Worm (Caenorhabditis elegans) whole organism, L2 larva: ENCODE results near the gene sams-1.
"Not testable (repeated sequence)": the region's sequence is repeated elsewhere in the genome, so short reads cannot be mapped to it uniquely, and the experiment has no call there.

Experiments used
- R02D3.7 ChIP-seq: fragments of 150-350 bp; optimal IDR thresholded peaks from 2 replicates; lab custom pipeline; 2014; ENCODE audit warnings: missing biosample characterization, missing genetic modification characterization
- Y55F3AM.14 ChIP-seq: fragments of 200-800 bp; sonication (Bioruptor generic); optimal IDR thresholded peaks from 2 replicates; lab custom pipeline; 2018; ENCODE audit warnings: mild to moderate bottlenecking, missing genetic modification characterization, missing compliant biosample characterization
- aly-2 ChIP-seq: fragments of 150-350 bp; optimal IDR thresholded peaks from 2 replicates; lab custom pipeline; 2014; ENCODE audit warnings: missing biosample characterization, missing genetic modification characterization
- ama-1 ChIP-seq: fragments of 150-350 bp; optimal IDR thresholded peaks from 2 replicates; lab custom pipeline; 2018; ENCODE audit warnings: inconsistent platforms
- blmp-1 ChIP-seq: sonication (generic microtip); optimal IDR thresholded peaks from 2 replicates; lab custom pipeline; 2017; ENCODE audit warnings: missing genetic modification characterization, mild to moderate bottlenecking, missing compliant biosample characterization, antibody characterized with exemption, moderate library complexity; ENCODE audit not compliant: insufficient read depth
- ceh-16 ChIP-seq: fragments of 150-350 bp; optimal IDR thresholded peaks from 2 replicates; lab custom pipeline; 2014; ENCODE audit warnings: missing biosample characterization, missing genetic modification characterization
- ceh-82 ChIP-seq: fragments of 150-350 bp; optimal IDR thresholded peaks from 2 replicates; lab custom pipeline; 2014; ENCODE audit warnings: missing biosample characterization, missing genetic modification characterization
- crh-2 ChIP-seq: sonication (generic microtip); optimal IDR thresholded peaks from 2 replicates; lab custom pipeline; 2017; ENCODE audit warnings: missing biosample characterization, missing genetic modification characterization
- dmd-4 ChIP-seq: sonication (generic microtip); optimal IDR thresholded peaks from 2 replicates; lab custom pipeline; 2017; ENCODE audit warnings: missing biosample characterization, missing genetic modification characterization
- egl-27 ChIP-seq: sonication (generic microtip); optimal IDR thresholded peaks from 3 replicates; lab custom pipeline; 2017; ENCODE audit warnings: missing biosample characterization, missing genetic modification reagents, missing genetic modification characterization
- elt-3 ChIP-seq: sonication (generic microtip); optimal IDR thresholded peaks from 2 replicates; lab custom pipeline; 2017; ENCODE audit warnings: missing biosample characterization, missing genetic modification characterization
- fos-1 ChIP-seq: fragments of 150-350 bp; optimal IDR thresholded peaks from 2 replicates; lab custom pipeline; 2014; ENCODE audit warnings: missing biosample characterization, missing genetic modification characterization
- gmeb-1 ChIP-seq: fragments of 150-350 bp; optimal IDR thresholded peaks from 2 replicates; lab custom pipeline; 2014; ENCODE audit warnings: missing biosample characterization, missing genetic modification characterization
- lin-11 ChIP-seq: fragments of 150-350 bp; sonication (generic microtip); optimal IDR thresholded peaks from 2 replicates; lab custom pipeline; 2014; ENCODE audit warnings: missing biosample characterization, missing genetic modification characterization, inconsistent platforms, mixed read lengths
- lin-13 ChIP-seq: fragments of 150-350 bp; optimal IDR thresholded peaks from 2 replicates; lab custom pipeline; 2014; ENCODE audit warnings: missing biosample characterization, missing genetic modification reagents, missing genetic modification characterization
- lin-39 ChIP-seq: fragments of 150-350 bp; optimal IDR thresholded peaks from 2 replicates; lab custom pipeline; 2014; ENCODE audit warnings: missing biosample characterization, missing genetic modification reagents, missing genetic modification characterization
- mab-5 ChIP-seq: fragments of 150-350 bp; optimal IDR thresholded peaks from 2 replicates; lab custom pipeline; 2014; ENCODE audit warnings: missing biosample characterization, missing genetic modification characterization
- mbf-1 ChIP-seq: sonication (generic microtip); optimal IDR thresholded peaks from 2 replicates; lab custom pipeline; 2017; ENCODE audit warnings: missing biosample characterization, missing genetic modification characterization
- mdl-1 ChIP-seq, 2 experiments: fragments of 150-350 bp in 1 of 2; sonication (generic microtip) in 1 of 2; optimal IDR thresholded peaks; 2 replicates each; lab custom pipeline; 2017; ENCODE audit warnings: missing biosample characterization in 2 of 2, missing genetic modification characterization in 2 of 2
- nhr-12 ChIP-seq: fragments of 150-350 bp; optimal IDR thresholded peaks from 2 replicates; lab custom pipeline; 2014; ENCODE audit warnings: missing biosample characterization, missing genetic modification characterization
- nhr-21 ChIP-seq: fragments of 150-350 bp; optimal IDR thresholded peaks from 2 replicates; lab custom pipeline; 2014; ENCODE audit warnings: missing biosample characterization, missing genetic modification characterization
- nhr-23 ChIP-seq: fragments of 150-350 bp; optimal IDR thresholded peaks from 2 replicates; lab custom pipeline; 2014; ENCODE audit warnings: missing biosample characterization, missing genetic modification reagents, missing genetic modification characterization
- nhr-77 ChIP-seq: fragments of 150-350 bp; optimal IDR thresholded peaks from 2 replicates; lab custom pipeline; 2014; ENCODE audit warnings: missing biosample characterization, missing genetic modification characterization
- peb-1 ChIP-seq: fragments of 150-350 bp; optimal IDR thresholded peaks from 2 replicates; lab custom pipeline; 2014; ENCODE audit warnings: missing biosample characterization, missing genetic modification characterization
- sem-4 ChIP-seq: fragments of 150-350 bp; optimal IDR thresholded peaks from 2 replicates; lab custom pipeline; 2014; ENCODE audit warnings: missing biosample characterization, missing genetic modification reagents, missing genetic modification characterization
- skn-1 ChIP-seq: sonication (generic microtip); optimal IDR thresholded peaks from 2 replicates; lab custom pipeline; 2017; ENCODE audit warnings: missing biosample characterization, missing genetic modification characterization
- sma-9 ChIP-seq, 2 experiments: fragments of 150-350 bp in 1 of 2; sonication (generic microtip) in 1 of 2; optimal IDR thresholded peaks; 2 replicates each; lab custom pipeline; 2014 to 2016; ENCODE audit warnings: missing genetic modification characterization in 2 of 2, mild to moderate bottlenecking in 1 of 2, missing biosample characterization in 1 of 2, missing compliant biosample characterization in 1 of 2, missing genetic modification reagents in 1 of 2, moderate library complexity in 1 of 2
- snpc-4 ChIP-seq: fragments of 150-350 bp; optimal IDR thresholded peaks from 2 replicates; lab custom pipeline; 2014; ENCODE audit warnings: missing biosample characterization, missing genetic modification characterization
- unc-39 ChIP-seq: fragments of 150-350 bp; optimal IDR thresholded peaks from 2 replicates; lab custom pipeline; 2014; ENCODE audit warnings: missing biosample characterization, missing genetic modification characterization
- unc-55 ChIP-seq: fragments of 150-350 bp; sonication (generic microtip); optimal IDR thresholded peaks from 3 replicates; lab custom pipeline; 2014; ENCODE audit warnings: missing biosample characterization, missing genetic modification reagents, missing genetic modification characterization
- unc-62 ChIP-seq: fragments of 150-350 bp; optimal IDR thresholded peaks from 2 replicates; lab custom pipeline; 2014; ENCODE audit warnings: missing biosample characterization, missing genetic modification reagents, missing genetic modification characterization
- zag-1 ChIP-seq: fragments of 150-350 bp; optimal IDR thresholded peaks from 2 replicates; lab custom pipeline; 2014; ENCODE audit warnings: missing biosample characterization, missing genetic modification characterization
- ztf-4 ChIP-seq: fragments of 150-350 bp; optimal IDR thresholded peaks from 2 replicates; lab custom pipeline; 2014; ENCODE audit warnings: missing biosample characterization, missing genetic modification characterization

Gene sams-1

ce11 chrX:11953229-11953628, 12.5 kb upstream of the sams-1 start, which contains the start of gene T08D10.4:
Gene T08D10.4 (minus strand): TSS chrX:11953329.
- TF ChIP-seq mbf-1 (no peak), unc-62 (GFP tag; lab: Kevin White, UChicago) (no peak), dmd-4 (tag; lab: Kevin White, UChicago) (no peak), nhr-23 (tag; lab: Kevin White, UChicago) (no peak), ceh-82 (tag; lab: Kevin White, UChicago) (no peak), lin-11 (tag; lab: Kevin White, UChicago) (no peak), R02D3.7 (tag; lab: Kevin White, UChicago) (no peak), crh-2 (tag; lab: Kevin White, UChicago) (no peak), unc-39 (no peak)

ce11 chrX:11955125-11955524, 10.6 kb upstream of the sams-1 start, which contains the start of gene T08D10.3:
Gene T08D10.3 (plus strand): TSS chrX:11955425.
- TF ChIP-seq lin-39, result no peak

- no peak for TF ChIP-seq aly-2 (tag; lab: Kevin White, UChicago)
- no peak for TF ChIP-seq dmd-4 (tag; lab: Kevin White, UChicago)
- TF ChIP-seq snpc-4, result no peak
- TF ChIP-seq egl-27 (tag; lab: Kevin White, UChicago), result no peak
- TF ChIP-seq sma-9 (GFP tag; optimal IDR thresholded peaks at IDR 0.05; lab: Kevin White, UChicago), result no peak
- TF ChIP-seq sma-9 (tag; optimal IDR thresholded peaks at IDR 0.05; lab: Kevin White, UChicago), result no peak
- no peak for TF ChIP-seq blmp-1 (tag; lab: Kevin White, UChicago)
- TF ChIP-seq lin-11 (tag; lab: Kevin White, UChicago), result no peak
- TF ChIP-seq skn-1 (tag; lab: Kevin White, UChicago), result no peak
- TF ChIP-seq ztf-4, result no peak
- TF ChIP-seq nhr-21 (tag; lab: Kevin White, UChicago), result no peak
- no peak for TF ChIP-seq sem-4 (tag; lab: Kevin White, UChicago)
- TF ChIP-seq peb-1 (tag; lab: Kevin White, UChicago), result no peak
- TF ChIP-seq lin-13, result no peak
- no peak for TF ChIP-seq zag-1 (tag; lab: Kevin White, UChicago)
- no peak for TF ChIP-seq ceh-82 (tag; lab: Kevin White, UChicago)
- no peak for TF ChIP-seq gmeb-1 (tag; lab: Kevin White, UChicago)
- TF ChIP-seq crh-2 (tag; lab: Kevin White, UChicago), result no peak
- no peak for TF ChIP-seq fos-1 (tag; lab: Kevin White, UChicago)
- no peak for TF ChIP-seq Y55F3AM.14 (GFP tag; lab: Kevin White, UChicago)
Measured at ce11 chrX:11957246-11957645, 8.5 kb upstream of the sams-1 start, which contains the start of gene T08D10.5. Gene T08D10.5 (plus strand): TSS chrX:11957546.

- TF ChIP-seq mdl-1 (tag; optimal IDR thresholded peaks at IDR 0.05; lab: Kevin White, UChicago) (no peak), lin-11 (tag; lab: Kevin White, UChicago) (no peak), nhr-12 (tag; lab: Kevin White, UChicago) (no peak), mab-5 (no peak), elt-3 (tag; lab: Kevin White, UChicago) (no peak), ztf-4 (no peak), crh-2 (tag; lab: Kevin White, UChicago) (no peak), sem-4 (tag; lab: Kevin White, UChicago) (no peak), nhr-77 (no peak), nhr-23 (tag; lab: Kevin White, UChicago) (no peak), fos-1 (tag; lab: Kevin White, UChicago) (no peak), ceh-16 (tag; lab: Kevin White, UChicago) (no peak), sma-9 (GFP tag; optimal IDR thresholded peaks at IDR 0.05; lab: Kevin White, UChicago) (no peak), sma-9 (tag; optimal IDR thresholded peaks at IDR 0.05; lab: Kevin White, UChicago) (no peak), ama-1 (lab: Kevin White, UChicago) (no peak), dmd-4 (tag; lab: Kevin White, UChicago) (no peak), peb-1 (tag; lab: Kevin White, UChicago) (no peak), unc-55 (GFP tag; lab: Kevin White, UChicago) (no peak)
Measured at ce11 chrX:11959838-11960237, 5.9 kb upstream of the sams-1 start, which contains the start of gene C49F5.8. Gene C49F5.8 (plus strand): TSS chrX:11960138.

ce11 chrX:11961103-11961502, 4.7 kb upstream of the sams-1 start, which contains the start of gene C49F5.13:
Gene C49F5.13 (plus strand): TSS chrX:11961403.
- not testable (repeated sequence) for TF ChIP-seq R02D3.7, zag-1, lin-11 (tag; lab: Kevin White, UChicago)
